Worm (Caenorhabditis elegans) whole organism, midembryonic: ENCODE measurements around the gene nlp-16.
"Not testable (repeated sequence)": the region's sequence is repeated elsewhere in the genome, so short reads cannot be mapped to it uniquely, and the experiment has no call there.

Experiments used
- T22C8.4 ChIP-seq: fragments of 200-800 bp; sonication (Bioruptor generic); IDR thresholded peaks from 2 replicates; pipeline ENCODE4 v1.3.6; 2022; ENCODE audit warnings: missing genetic modification characterization, missing compliant biosample characterization
- cog-1 ChIP-seq: sonication (generic microtip); optimal IDR thresholded peaks from 2 replicates; lab custom pipeline; 2016; ENCODE audit warnings: missing genetic modification characterization, missing compliant biosample characterization
- flt-1 ChIP-seq: fragments of 200-800 bp; sonication (Bioruptor generic); IDR thresholded peaks from 2 replicates; pipeline ENCODE4 v1.3.6; 2022; ENCODE audit warnings: missing genetic modification characterization, missing compliant biosample characterization
- klf-2 ChIP-seq: fragments of 200-800 bp; sonication (Bioruptor generic); conservative IDR thresholded peaks from 2 replicates; pipeline ENCODE4 v1.3.6; 2022; ENCODE audit warnings: missing genetic modification reagents, missing genetic modification characterization, missing compliant biosample characterization
- ref-1 ChIP-seq: fragments of 200-800 bp; sonication (Bioruptor generic); conservative IDR thresholded peaks from 2 replicates; pipeline ENCODE4 v1.3.6; 2022; ENCODE audit warnings: missing genetic modification reagents, missing genetic modification characterization, missing compliant biosample characterization
- ztf-23 ChIP-seq: fragments of 200-800 bp; sonication (Bioruptor generic); IDR thresholded peaks from 2 replicates; pipeline ENCODE4 v1.3.6; 2022; ENCODE audit warnings: missing genetic modification reagents, missing genetic modification characterization, missing compliant biosample characterization
- ztf-29 ChIP-seq: fragments of 200-800 bp; sonication (Bioruptor generic); IDR thresholded peaks from 2 replicates; pipeline ENCODE4 v1.3.6; 2022; ENCODE audit warnings: missing genetic modification reagents, missing genetic modification characterization, missing compliant biosample characterization

ce11 chrIV:6253000-6253399, 6.6 kb downstream of the nlp-16 start, which contains the start of gene T13A10.2:
- TF ChIP-seq flt-1; klf-2 (GFP tag; lab: Robert Waterston, UW); ztf-29 (GFP tag; lab: Robert Waterston, UW); ztf-23 (GFP tag; lab: Robert Waterston, UW); T22C8.4 (GFP tag; lab: Robert Waterston, UW); ref-1 (GFP tag; lab: Robert Waterston, UW); cog-1 (tag; lab: Kevin White, UChicago): not testable (repeated sequence)
